Worm (Caenorhabditis elegans) whole organism, L4/young adult: ENCODE data around the gene mthf-1.

ENCODE experiments used
- dao-5 ChIP-seq: sonication (generic microtip); optimal IDR thresholded peaks from 2 replicates; lab custom pipeline; 2016; ENCODE audit warnings: missing genotype, missing genetic modification characterization, moderate library complexity, missing compliant biosample characterization
- him-1 ChIP-seq: sonication (generic microtip); optimal IDR thresholded peaks from 2 replicates; lab custom pipeline; 2016; ENCODE audit warnings: missing genotype, missing genetic modification reagents, missing genetic modification characterization, missing compliant biosample characterization

DNA sequence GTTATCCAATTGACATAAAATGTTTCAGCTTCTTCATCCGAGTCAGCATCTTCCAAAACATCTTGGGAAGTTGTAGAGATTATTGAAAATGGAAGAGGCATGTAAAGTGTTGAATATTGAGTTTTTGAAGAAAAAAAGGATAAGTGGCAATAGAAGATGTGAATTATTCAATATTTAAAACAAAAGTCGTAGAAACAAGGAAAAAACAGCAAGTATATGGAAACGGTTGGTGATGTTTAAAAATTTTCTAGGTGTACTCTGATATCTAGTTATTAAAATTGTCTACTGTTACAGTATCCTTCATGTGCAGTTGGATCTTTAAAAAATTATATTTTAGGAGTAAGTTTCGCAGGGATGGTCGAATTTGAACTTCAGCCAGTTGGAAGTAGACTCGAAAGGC lies 5.7 kb downstream of the mthf-1 start, which contains the start of gene C06A8.8:
- TF ChIP-seq him-1 (no peak), dao-5 (no peak)
